Worm (Caenorhabditis elegans): Measurements from ENCODE around the gene F53A3.1.

- TF ChIP-seq T26A5.8 (tag; optimal IDR thresholded peaks at IDR 0.05) (no peak), ztf-25 (GFP tag; IDR thresholded peaks at IDR 0.05) (no peak), mcd-1 (GFP tag; IDR thresholded peaks at IDR 0.05) (peak; percentile 23; the same call in 1 of the 2 replicates), lsy-27 (tag; optimal IDR thresholded peaks at IDR 0.05; ENCODE audit: borderline replicate concordance, insufficient read depth) (no peak), Y53G8AR.9 (GFP tag; conservative IDR thresholded peaks at IDR 0.05) (no peak), snpc-4 (GFP tag; optimal IDR thresholded peaks at IDR 0.05) (no peak), snpc-4 (tag; optimal IDR thresholded peaks at IDR 0.05) (no peak), F57C9.4 (tag; optimal IDR thresholded peaks at IDR 0.05) (no peak)
Observed at ce11 chrIII:1962552-1962951, 19.1 kb upstream of the F53A3.1 start.
